Fruit fly (Drosophila melanogaster) S2 (cell line): Measurements from ENCODE around the gene CG16727.

Source experiments
- CG8478 ChIP-seq: fragments of >200 bp; optimal IDR thresholded peaks from 2 replicates; lab custom pipeline; 2018
- CTCF ChIP-seq, 2 experiments: fragments of >200 bp; optimal IDR thresholded peaks; 2 replicates each; lab custom pipeline; 2018

The CG16727 gene

dm6 chr3R:19644094-19644900, 31.1 kb downstream of the CG16727 start, which contains the start of gene Vha13:
Gene Vha13, minus strand, starts transcription at chr3R:19644386.
- TF ChIP-seq CG8478 (lab: Kevin White, UChicago) (no peak), CTCF (optimal IDR thresholded peaks at IDR 0.05; lab: Kevin White, UChicago) (no peak)

- TF ChIP-seq CG8478 (lab: Kevin White, UChicago) (no peak), CTCF (optimal IDR thresholded peaks at IDR 0.05; lab: Kevin White, UChicago) (no peak)
Measured at dm6 chr3R:19644901-19645204, 31.7 kb downstream of the CG16727 start, which contains the start of gene Nup58. Gene Nup58, plus strand, starts transcription at chr3R:19645026.

- TF ChIP-seq CTCF (optimal IDR thresholded peaks at IDR 0.05; lab: Kevin White, UChicago) (peak; percentile 86 to 87), CG8478 (lab: Kevin White, UChicago) (no peak)
Measured at dm6 chr3R:19648289-19648916, 35.2 kb downstream of the CG16727 start, which contains the start of the genes CG6195 and CG31220. Gene CG6195, minus strand, starts transcription at chr3R:19648410. Gene CG31220, plus strand, starts transcription at chr3R:19648487.

- TF ChIP-seq CG8478 (lab: Kevin White, UChicago) (no peak), CTCF (optimal IDR thresholded peaks at IDR 0.05; lab: Kevin White, UChicago) (no peak)
Measured at dm6 chr3R:19650718-19651117, 37.5 kb downstream of the CG16727 start, which contains the start of gene CG31219. Gene CG31219, plus strand, starts transcription at chr3R:19651018.

dm6 chr3R:19656455-19656854, 43.3 kb downstream of the CG16727 start:
- TF ChIP-seq CG8478 (lab: Kevin White, UChicago) = no peak
- no peak for TF ChIP-seq CTCF (optimal IDR thresholded peaks at IDR 0.05; lab: Kevin White, UChicago)

dm6 chr3R:19657235-19657634, 44.1 kb downstream of the CG16727 start:
- TF ChIP-seq CG8478 (lab: Kevin White, UChicago) = no peak
- TF ChIP-seq CTCF (optimal IDR thresholded peaks at IDR 0.05; lab: Kevin White, UChicago) = peak; percentile 57 to 73

dm6 chr3R:19657766-19658165, 44.6 kb downstream of the CG16727 start, which contains the start of gene CG6184:
Gene CG6184, minus strand, starts transcription at chr3R:19657866.
- TF ChIP-seq CTCF (optimal IDR thresholded peaks at IDR 0.05; lab: Kevin White, UChicago) (no peak), CG8478 (lab: Kevin White, UChicago) (no peak)

dm6 chr3R:19659448-19659847, 46.3 kb downstream of the CG16727 start, which contains the start of gene ort:
Gene ort, plus strand, starts transcription at chr3R:19659748.
- TF ChIP-seq CG8478 (lab: Kevin White, UChicago) (no peak), CTCF (optimal IDR thresholded peaks at IDR 0.05; lab: Kevin White, UChicago) (no peak)

- TF ChIP-seq CG8478 (lab: Kevin White, UChicago) (no peak), CTCF (optimal IDR thresholded peaks at IDR 0.05; lab: Kevin White, UChicago) (no peak)
Measured at dm6 chr3R:19664713-19665112, 51.5 kb downstream of the CG16727 start, which contains the start of gene CG7432. Gene CG7432, plus strand, starts transcription at chr3R:19665007.
